Worm (Caenorhabditis elegans) whole organism, L3 larva: Measurements from ENCODE around the gene spe-41.
"Not testable (repeated sequence)": the region's sequence is repeated elsewhere in the genome, so short reads cannot be mapped to it uniquely, and the experiment has no call there.

Experiments
- R02D3.7 ChIP-seq: fragments of 150-350 bp; optimal IDR thresholded peaks from 2 replicates; lab custom pipeline; 2014; ENCODE audit warnings: missing biosample characterization, missing genetic modification characterization
- ZK546.5 ChIP-seq: sonication (generic microtip); optimal IDR thresholded peaks from 2 replicates; lab custom pipeline; 2017; ENCODE audit warnings: missing biosample characterization, missing genetic modification characterization
- aly-2 ChIP-seq: fragments of 150-350 bp; optimal IDR thresholded peaks from 2 replicates; lab custom pipeline; 2014; ENCODE audit warnings: missing biosample characterization, missing genetic modification characterization
- ceh-16 ChIP-seq: sonication (generic microtip); optimal IDR thresholded peaks from 2 replicates; lab custom pipeline; 2017; ENCODE audit warnings: missing biosample characterization, missing genetic modification characterization
- ceh-28 ChIP-seq: fragments of 150-350 bp; optimal IDR thresholded peaks from 2 replicates; lab custom pipeline; 2014; ENCODE audit warnings: missing biosample characterization, missing genetic modification reagents, missing genetic modification characterization
- ceh-82 ChIP-seq: fragments of 150-350 bp; optimal IDR thresholded peaks from 2 replicates; lab custom pipeline; 2014; ENCODE audit warnings: missing biosample characterization, missing genetic modification characterization
- ceh-9 ChIP-seq: sonication (generic microtip); optimal IDR thresholded peaks from 2 replicates; lab custom pipeline; 2018; ENCODE audit warnings: missing biosample characterization, missing genetic modification characterization
- daf-12 ChIP-seq: fragments of 150-350 bp; optimal IDR thresholded peaks from 2 replicates; lab custom pipeline; 2014; ENCODE audit warnings: missing biosample characterization, missing genetic modification reagents, missing genetic modification characterization
- egl-27 ChIP-seq: sonication (generic microtip); optimal IDR thresholded peaks from 4 replicates; lab custom pipeline; 2017; ENCODE audit warnings: missing biosample characterization, missing genetic modification reagents, missing genetic modification characterization
- egl-5 ChIP-seq: fragments of 150-350 bp; optimal IDR thresholded peaks from 2 replicates; lab custom pipeline; 2017; ENCODE audit warnings: missing biosample characterization, missing genetic modification reagents, missing genetic modification characterization, inconsistent platforms
- elt-1 ChIP-seq: fragments of 150-350 bp; optimal IDR thresholded peaks from 2 replicates; lab custom pipeline; 2014; ENCODE audit warnings: missing biosample characterization, missing genetic modification characterization
- elt-2 ChIP-seq: sonication (generic microtip); optimal IDR thresholded peaks from 2 replicates; lab custom pipeline; 2016; ENCODE audit warnings: missing genetic modification reagents, mild to moderate bottlenecking, missing genetic modification characterization, missing compliant biosample characterization
- elt-3 ChIP-seq, 3 experiments: fragments of 150-350 bp in 1 of 3; sonication (generic microtip) in 2 of 3; optimal IDR thresholded peaks; 2 replicates in 2 of 3; 4 replicates in 1 of 3; lab custom pipeline; 2014 to 2017; ENCODE audit warnings: missing biosample characterization in 3 of 3, missing genetic modification characterization in 3 of 3
- eor-1 ChIP-seq, 2 experiments: fragments of 150-350 bp; optimal IDR thresholded peaks; 2 replicates each; lab custom pipeline; 2014 to 2018; ENCODE audit warnings: missing biosample characterization in 2 of 2, missing genetic modification characterization in 2 of 2
- hmg-11 ChIP-seq: sonication (generic microtip); optimal IDR thresholded peaks from 2 replicates; lab custom pipeline; 2016; ENCODE audit warnings: missing genetic modification characterization, missing compliant biosample characterization
- lin-15B ChIP-seq: fragments of 150-350 bp; optimal IDR thresholded peaks from 2 replicates; lab custom pipeline; 2014; ENCODE audit warnings: missing biosample characterization, missing genetic modification characterization
- lin-39 ChIP-seq: fragments of 150-350 bp; optimal IDR thresholded peaks from 2 replicates; lab custom pipeline; 2018; ENCODE audit warnings: missing biosample characterization, missing genetic modification reagents, missing genetic modification characterization
- lsy-12 ChIP-seq: sonication (generic microtip); optimal IDR thresholded peaks from 2 replicates; lab custom pipeline; 2016; ENCODE audit warnings: mild to moderate bottlenecking, missing genetic modification characterization, missing compliant biosample characterization
- mdl-1 ChIP-seq: fragments of 150-350 bp; optimal IDR thresholded peaks from 2 replicates; lab custom pipeline; 2014; ENCODE audit warnings: missing biosample characterization, missing genetic modification characterization
- mml-1 ChIP-seq: fragments of 150-350 bp; sonication (generic microtip); optimal IDR thresholded peaks from 3 replicates; lab custom pipeline; 2014; ENCODE audit warnings: missing biosample characterization, missing genetic modification characterization
- nfya-1 ChIP-seq: sonication (generic microtip); optimal IDR thresholded peaks from 2 replicates; lab custom pipeline; 2017; ENCODE audit warnings: missing genetic modification characterization, mild to moderate bottlenecking, missing compliant biosample characterization, antibody characterized with exemption, moderate library complexity; ENCODE audit not compliant: insufficient read depth
- nhr-11 ChIP-seq: fragments of 150-350 bp; optimal IDR thresholded peaks from 2 replicates; lab custom pipeline; 2014; ENCODE audit warnings: missing biosample characterization, missing genetic modification characterization
- nhr-23 ChIP-seq: fragments of 150-350 bp; optimal IDR thresholded peaks from 2 replicates; lab custom pipeline; 2014; ENCODE audit warnings: missing biosample characterization, missing genetic modification reagents, missing genetic modification characterization
- nhr-237 ChIP-seq: fragments of 150-350 bp; optimal IDR thresholded peaks from 2 replicates; lab custom pipeline; 2014; ENCODE audit warnings: missing biosample characterization, missing genetic modification characterization
- nhr-25 ChIP-seq: sonication (generic microtip); optimal IDR thresholded peaks from 2 replicates; lab custom pipeline; 2017; ENCODE audit warnings: missing biosample characterization, missing genetic modification characterization
- nhr-28 ChIP-seq: fragments of 150-350 bp; optimal IDR thresholded peaks from 2 replicates; lab custom pipeline; 2014; ENCODE audit warnings: missing biosample characterization, missing genetic modification characterization
- nhr-43 ChIP-seq: sonication (generic microtip); optimal IDR thresholded peaks from 2 replicates; lab custom pipeline; 2016; ENCODE audit warnings: mild to moderate bottlenecking, missing genetic modification characterization, missing compliant biosample characterization; ENCODE audit not compliant: poor library complexity, severe bottlenecking
- nhr-76 ChIP-seq: fragments of 150-350 bp; sonication (generic microtip); optimal IDR thresholded peaks from 5 replicates; lab custom pipeline; 2014; ENCODE audit warnings: missing biosample characterization, missing genetic modification characterization
- nhr-77 ChIP-seq: fragments of 150-350 bp; optimal IDR thresholded peaks from 2 replicates; lab custom pipeline; 2014; ENCODE audit warnings: missing biosample characterization, missing genetic modification characterization
- pha-4 ChIP-seq: fragments of 150-350 bp; optimal IDR thresholded peaks from 2 replicates; lab custom pipeline; 2014; ENCODE audit warnings: missing biosample characterization, missing genetic modification reagents, missing genetic modification characterization
- pqm-1 ChIP-seq: fragments of 150-350 bp; optimal IDR thresholded peaks from 2 replicates; lab custom pipeline; 2017; ENCODE audit warnings: missing biosample characterization, missing genetic modification characterization, inconsistent platforms
- sea-2 ChIP-seq: fragments of 150-350 bp; sonication (generic microtip); optimal IDR thresholded peaks from 4 replicates; lab custom pipeline; 2014; ENCODE audit warnings: missing biosample characterization, missing genetic modification reagents, missing genetic modification characterization
- skn-1 ChIP-seq: fragments of 150-350 bp; optimal IDR thresholded peaks from 2 replicates; lab custom pipeline; 2014; ENCODE audit warnings: missing biosample characterization, missing genetic modification characterization
- snpc-4 ChIP-seq: fragments of 150-350 bp; optimal IDR thresholded peaks from 2 replicates; lab custom pipeline; 2014; ENCODE audit warnings: missing biosample characterization, missing genetic modification characterization
- zag-1 ChIP-seq: fragments of 150-350 bp; optimal IDR thresholded peaks from 2 replicates; lab custom pipeline; 2014; ENCODE audit warnings: missing biosample characterization, missing genetic modification characterization
- ztf-4 ChIP-seq: fragments of 150-350 bp; optimal IDR thresholded peaks from 2 replicates; lab custom pipeline; 2014; ENCODE audit warnings: missing biosample characterization, missing genetic modification characterization

spe-41 gene

DNA sequence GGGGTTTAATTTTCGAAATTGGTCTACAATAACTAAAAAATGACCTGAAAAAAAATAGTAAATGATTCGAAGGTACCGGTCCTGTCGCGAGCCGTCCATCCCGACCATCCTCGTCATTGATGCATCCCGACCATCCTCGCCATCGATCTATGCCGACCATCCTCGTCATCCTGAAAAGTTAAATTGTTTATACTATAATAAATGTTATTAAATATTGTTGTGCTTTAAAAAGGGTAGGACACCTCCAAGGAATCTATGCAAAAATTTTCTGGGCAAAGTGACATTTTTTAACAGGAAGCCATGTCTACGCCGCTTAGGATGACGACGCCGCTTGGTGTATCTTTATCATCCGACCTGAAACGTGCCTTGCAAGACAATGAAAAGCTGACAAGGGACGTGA lies 10.0 kb upstream of the spe-41 start, which contains the start of gene C34C12.1:
Gene C34C12.1, plus strand, starts transcription at position 301 of the 400 bp plus-strand sequence.
- TF ChIP-seq ztf-4 (tag; lab: Kevin White, UChicago); pqm-1 (tag; lab: Kevin White, UChicago); zag-1: not testable (repeated sequence)
- TF ChIP-seq, all 47 proteins: peak for 0; not testable (repeated sequence) for 47

DNA sequence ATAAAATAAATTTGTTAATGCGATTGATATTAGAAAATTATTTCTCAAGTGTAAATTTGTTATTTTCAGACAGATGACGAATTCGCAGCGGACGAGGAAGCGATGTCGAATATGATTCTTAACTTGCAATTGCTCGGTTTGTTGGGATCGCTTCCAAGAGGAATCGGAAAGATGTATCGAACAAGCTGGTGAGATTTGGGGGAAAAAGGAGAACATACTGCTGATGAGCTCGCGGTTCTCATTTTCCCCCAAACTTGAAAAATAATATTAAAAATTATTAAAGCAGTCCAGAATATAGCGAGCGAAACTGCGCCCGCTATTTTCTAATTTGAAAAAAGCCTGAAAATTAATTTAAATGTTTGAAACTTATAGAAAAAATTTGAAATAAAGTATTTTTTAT lies 9.5 kb upstream of the spe-41 start, which contains the start of gene C34C12.2:
Gene C34C12.2, plus strand, starts transcription at position 301 of the 400 bp plus-strand sequence.
- TF ChIP-seq nhr-77; eor-1 (tag; optimal IDR thresholded peaks at IDR 0.05; lab: Kevin White, UChicago); ceh-28 (tag; lab: Kevin White, UChicago): not testable (repeated sequence)

DNA sequence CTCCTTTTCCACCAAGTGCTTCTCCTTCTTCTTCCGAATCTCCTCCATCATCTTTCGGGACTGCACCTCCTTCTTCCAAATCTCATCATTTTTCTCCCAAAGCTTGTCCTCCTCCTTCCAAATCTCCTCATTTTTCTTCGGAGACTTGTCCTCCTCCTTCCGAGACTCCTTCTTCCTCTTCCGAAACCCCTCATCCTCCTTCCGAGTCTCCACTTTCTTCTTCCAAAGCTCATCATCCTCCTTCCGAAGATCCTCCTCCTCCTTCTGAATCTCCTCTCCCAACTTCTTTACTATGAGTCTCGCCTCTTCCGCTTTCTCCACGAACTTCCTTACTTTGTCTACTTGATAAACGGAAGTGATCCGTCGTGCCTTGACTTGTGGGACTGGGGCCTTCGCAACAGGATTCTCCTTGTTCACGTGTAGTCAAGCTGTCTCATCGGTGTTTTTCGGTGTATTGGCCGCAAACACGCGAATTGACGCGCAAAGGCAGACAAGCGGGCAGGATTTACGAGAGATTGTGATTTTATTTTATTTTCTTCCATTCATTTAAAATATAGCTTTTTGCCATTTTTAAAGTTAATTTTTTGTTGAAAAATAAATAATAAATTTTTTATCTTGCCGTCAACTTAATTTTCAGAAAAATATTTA lies 8.7 kb upstream of the spe-41 start, which contains the start of the genes K01A11.3 and C34C12.12:
Gene K01A11.3, minus strand, starts transcription at position 51 of the 648 bp plus-strand sequence.
Gene C34C12.12, plus strand, starts transcription at position 632 of the 648 bp plus-strand sequence.
- no peak for TF ChIP-seq nhr-237 (tag; lab: Kevin White, UChicago)
- peak; percentile 5 for TF ChIP-seq lin-15B (tag; lab: Kevin White, UChicago)
- no peak for TF ChIP-seq R02D3.7
- no peak for TF ChIP-seq elt-1

DNA sequence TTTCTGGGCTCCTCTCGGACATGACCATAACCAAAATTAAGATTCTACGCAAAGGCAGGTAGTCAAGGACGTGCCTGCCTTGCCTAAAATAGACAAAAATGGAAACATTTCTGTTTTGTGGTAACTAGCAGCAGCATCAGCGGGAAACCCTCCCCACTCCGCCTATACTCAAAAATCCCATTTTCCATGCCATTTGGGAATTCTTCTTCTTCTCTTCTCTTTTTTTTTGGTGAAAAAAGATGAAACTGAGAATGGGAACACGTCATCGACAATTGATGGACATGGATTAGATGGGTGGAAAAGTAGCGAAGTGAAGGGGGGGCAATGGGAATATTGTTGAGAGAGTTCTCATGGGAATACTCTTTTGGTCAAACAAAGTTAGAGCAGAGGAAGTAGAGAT lies 6.9 kb downstream of the spe-41 start:
- TF ChIP-seq lsy-12 (tag; lab: Kevin White, UChicago), result no peak
- peak; percentile 36 for TF ChIP-seq nfya-1
- TF ChIP-seq nhr-43 (tag; lab: Kevin White, UChicago), result no peak
- peak; percentile 20 for TF ChIP-seq elt-1
- TF ChIP-seq skn-1 (tag; lab: Kevin White, UChicago), result no peak
- TF ChIP-seq egl-5 (tag; lab: Kevin White, UChicago), result peak; percentile 86
- peak; percentile 86 for TF ChIP-seq lin-39 (tag; lab: Kevin White, UChicago)

DNA sequence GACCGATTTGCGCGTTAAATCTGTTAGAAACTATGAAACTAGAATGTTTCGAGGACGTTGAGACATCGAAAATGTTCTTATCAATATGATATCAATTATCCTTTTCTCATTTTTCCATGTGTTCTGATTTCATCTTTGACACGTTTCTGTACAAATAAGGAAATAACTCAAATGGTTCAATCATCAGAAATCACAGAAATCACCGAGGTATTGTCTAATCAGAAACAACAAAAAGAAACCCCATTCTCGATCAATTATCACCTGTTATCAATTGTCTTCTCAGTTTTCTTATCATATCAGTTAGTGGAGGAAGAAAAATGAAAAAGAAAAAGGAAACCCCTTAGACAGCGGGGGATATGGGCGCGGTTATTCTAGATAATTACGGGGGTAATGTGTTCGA lies 8.9 kb downstream of the spe-41 start:
- TF ChIP-seq R02D3.7 (no peak), skn-1 (tag; lab: Kevin White, UChicago) (no peak), nhr-23 (tag; lab: Kevin White, UChicago) (peak; percentile 88), snpc-4 (tag; lab: Kevin White, UChicago) (no peak), daf-12 (no peak), egl-5 (tag; lab: Kevin White, UChicago) (no peak), elt-2 (tag; lab: Kevin White, UChicago) (peak; percentile 51), pqm-1 (tag; lab: Kevin White, UChicago) (peak; percentile 23), nhr-25 (no peak), ceh-16 (tag; lab: Kevin White, UChicago) (no peak), ZK546.5 (tag; lab: Kevin White, UChicago) (no peak), hmg-11 (tag; lab: Kevin White, UChicago) (no peak), mml-1 (no peak), nhr-76 (tag; lab: Kevin White, UChicago) (no peak), eor-1 (tag; optimal IDR thresholded peaks at IDR 0.05; lab: Kevin White, UChicago) (no peak), lin-15B (tag; lab: Kevin White, UChicago) (no peak), nhr-43 (tag; lab: Kevin White, UChicago) (peak; percentile 61), zag-1 (no peak), nhr-11 (tag; lab: Kevin White, UChicago) (no peak), egl-27 (tag; lab: Kevin White, UChicago) (no peak), ceh-82 (tag; lab: Kevin White, UChicago) (no peak), ceh-28 (tag; lab: Kevin White, UChicago) (peak; percentile 61), nhr-77 (no peak), nfya-1 (no peak), ceh-9 (no peak), pha-4 (tag; lab: Kevin White, UChicago) (no peak), lsy-12 (tag; lab: Kevin White, UChicago) (no peak), aly-2 (tag; lab: Kevin White, UChicago) (no peak), nhr-28 (tag; lab: Kevin White, UChicago) (no peak), sea-2 (GFP tag; lab: Kevin White, UChicago) (no peak), mdl-1 (tag; lab: Kevin White, UChicago) (no peak), elt-3 (tag; optimal IDR thresholded peaks at IDR 0.05; lab: Kevin White, UChicago) (peak; percentile 4 to 89 (median 28))
